Worm (Caenorhabditis elegans): ENCODE results near the gene F58A6.9.

DNA sequence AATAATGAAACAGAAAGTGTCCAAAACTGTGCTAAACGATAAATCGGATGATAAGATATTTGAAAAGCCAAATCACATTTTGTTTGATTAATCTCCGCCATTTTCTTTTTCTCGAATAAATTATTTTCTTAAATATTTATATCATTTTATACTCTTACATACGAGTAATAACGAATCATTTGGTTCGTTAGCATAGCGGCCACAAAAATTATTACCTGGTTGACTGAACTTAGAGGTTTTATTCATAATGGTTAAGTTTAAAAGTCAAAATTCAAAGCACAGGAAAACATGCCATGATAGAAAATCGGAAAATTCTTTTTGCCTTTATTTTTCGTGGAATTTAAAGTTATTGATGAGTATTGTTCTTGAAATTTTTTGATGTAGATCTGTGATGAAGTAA is 4.6 kb upstream of the F58A6.9 start, which contains the start of gene srb-5:
- TF ChIP-seq ztf-11 (tag; optimal IDR thresholded peaks at IDR 0.05) (no peak), nhr-11 (tag; optimal IDR thresholded peaks at IDR 0.05) (no peak), ztf-1 (GFP tag; conservative IDR thresholded peaks at IDR 0.05) (no peak), nhr-23 (tag; optimal IDR thresholded peaks at IDR 0.05) (no peak), nhr-77 (tag; optimal IDR thresholded peaks at IDR 0.05) (no peak), lin-13 (GFP tag; optimal IDR thresholded peaks at IDR 0.05) (no peak), nhr-129 (tag; optimal IDR thresholded peaks at IDR 0.05) (no peak), lin-39 (tag; optimal IDR thresholded peaks at IDR 0.05) (no peak), lsy-2 (tag; optimal IDR thresholded peaks at IDR 0.05) (no peak), mdl-1 (tag; optimal IDR thresholded peaks at IDR 0.05) (no peak), unc-62 (GFP tag; optimal IDR thresholded peaks at IDR 0.05) (no peak)

Data from whole organism, L2 larva.